Fruit fly (Drosophila melanogaster) whole organism, embryonic: ENCODE data around the gene Syn1.

Source experiments
- Asciz ChIP-seq: fragments of 200-800 bp; sonication (Bioruptor generic); optimal IDR thresholded peaks from 2 replicates; lab custom pipeline; 2017; ENCODE audit warnings: missing biosample characterization, mild to moderate bottlenecking, missing genetic modification characterization, missing genetic modification reagents
- Awh ChIP-seq: fragments of 200-800 bp; sonication (Bioruptor generic); IDR thresholded peaks from 2 replicates; pipeline ENCODE4, ENCODE4 v1.3.6; 2022; ENCODE audit warnings: missing biosample characterization, missing genetic modification characterization
- C15 ChIP-seq: fragments of 200-800 bp; sonication (Bioruptor generic); IDR thresholded peaks from 3 replicates; pipeline ENCODE4 v1.3.6; 2022; ENCODE audit warnings: missing biosample characterization, missing genetic modification characterization
- CG12769 ChIP-seq: fragments of 200-800 bp; sonication (Bioruptor generic); optimal IDR thresholded peaks from 2 replicates; lab custom pipeline; 2019; ENCODE audit warnings: missing biosample characterization, mild to moderate bottlenecking, missing genetic modification characterization, moderate library complexity
- CG15073 ChIP-seq: fragments of 200-800 bp; sonication (Bioruptor generic); optimal IDR thresholded peaks from 2 replicates; lab custom pipeline; 2016; ENCODE audit warnings: missing biosample characterization, missing genetic modification characterization
- CG1602 ChIP-seq: fragments of 200-800 bp; sonication (Bioruptor generic); optimal IDR thresholded peaks from 3 replicates; lab custom pipeline; 2016; ENCODE audit warnings: missing biosample characterization, missing genetic modification characterization
- CG18599 ChIP-seq: fragments of 200-800 bp; sonication (Bioruptor generic); optimal IDR thresholded peaks from 3 replicates; lab custom pipeline; 2017; ENCODE audit warnings: missing biosample characterization, missing genetic modification characterization, mild to moderate bottlenecking, moderate library complexity, missing genetic modification reagents
- CG2116 ChIP-seq: fragments of 200-800 bp; sonication (Bioruptor generic); optimal IDR thresholded peaks from 3 replicates; lab custom pipeline; 2018; ENCODE audit warnings: missing biosample characterization, mild to moderate bottlenecking, missing genetic modification characterization
- CG32772 ChIP-seq: fragments of 200-800 bp; sonication (Bioruptor generic); IDR thresholded peaks from 2 replicates; pipeline ENCODE4 v1.3.6; 2022; ENCODE audit warnings: missing biosample characterization, missing genetic modification characterization
- CG4404 ChIP-seq: fragments of 200-800 bp; sonication (Bioruptor generic); IDR thresholded peaks from 2 replicates; pipeline ENCODE4 v1.3.6; 2022; ENCODE audit warnings: missing biosample characterization, missing genetic modification characterization
- CG4424 ChIP-seq: fragments of 200-800 bp; sonication (Bioruptor generic); optimal IDR thresholded peaks from 3 replicates; lab custom pipeline; 2016; ENCODE audit warnings: missing biosample characterization, missing genetic modification characterization
- CG4820 ChIP-seq: fragments of 200-800 bp; sonication (Bioruptor generic); optimal IDR thresholded peaks from 3 replicates; lab custom pipeline; 2016; ENCODE audit warnings: missing biosample characterization, missing genetic modification characterization
- CG8478 ChIP-seq: fragments of >200 bp; optimal IDR thresholded peaks from 2 replicates; lab custom pipeline; 2018
- CrebB ChIP-seq: fragments of 200-800 bp; sonication (Bioruptor generic); optimal IDR thresholded peaks from 3 replicates; lab custom pipeline; 2018; ENCODE audit warnings: missing biosample characterization, mild to moderate bottlenecking, missing genetic modification characterization
- D19A ChIP-seq: fragments of 200-800 bp; optimal IDR thresholded peaks from 3 replicates; lab custom pipeline; 2019; ENCODE audit warnings: missing biosample characterization, mild to moderate bottlenecking, missing genetic modification characterization, moderate library complexity
- Dll ChIP-seq: fragments of 200-800 bp; sonication (Bioruptor generic); IDR thresholded peaks from 4 replicates; pipeline ENCODE4 v1.3.6; 2022; ENCODE audit warnings: missing biosample characterization, missing genetic modification characterization; ENCODE audit not compliant: partially characterized antibody
- Doc2 ChIP-seq: fragments of 200-800 bp; sonication (Bioruptor generic); IDR thresholded peaks from 2 replicates; pipeline ENCODE4 v1.3.6; 2022; ENCODE audit warnings: missing biosample characterization, missing genetic modification characterization
- Dref ChIP-seq: fragments of 200-800 bp; sonication (Bioruptor generic); IDR thresholded peaks from 2 replicates; pipeline ENCODE4 v1.3.6; 2022; ENCODE audit warnings: missing biosample characterization, missing genetic modification characterization
- H15 ChIP-seq: fragments of 200-800 bp; sonication (Bioruptor generic); IDR thresholded peaks from 3 replicates; pipeline ENCODE4 v1.3.6; 2022; ENCODE audit warnings: missing biosample characterization, missing genetic modification characterization
- HLH3B ChIP-seq: fragments of 200-800 bp; sonication (Bioruptor generic); IDR thresholded peaks from 2 replicates; pipeline ENCODE4 v1.3.6; 2022; ENCODE audit warnings: missing biosample characterization, missing genetic modification characterization
- Hey ChIP-seq: fragments of 200-800 bp; sonication (Bioruptor generic); optimal IDR thresholded peaks from 3 replicates; lab custom pipeline; 2018; ENCODE audit warnings: missing biosample characterization, mild to moderate bottlenecking, missing genetic modification characterization
- Hmr ChIP-seq: fragments of 200-800 bp; sonication (Bioruptor generic); optimal IDR thresholded peaks from 3 replicates; lab custom pipeline; 2017; ENCODE audit warnings: mild to moderate bottlenecking, missing biosample characterization, missing genetic modification reagents, missing genetic modification characterization
- Hr3 ChIP-seq: fragments of 200-800 bp; sonication (Bioruptor generic); optimal IDR thresholded peaks from 3 replicates; lab custom pipeline; 2016; ENCODE audit warnings: missing biosample characterization, missing genetic modification characterization
- Med ChIP-seq: fragments of 200-800 bp; sonication (Bioruptor generic); peaks from one replicate; lab custom pipeline; 2016; ENCODE audit warnings: missing biosample characterization, missing genetic modification characterization, mild to moderate bottlenecking, inconsistent platforms, moderate library complexity
- Optix ChIP-seq: fragments of 200-800 bp; sonication (Bioruptor generic); IDR thresholded peaks from 3 replicates; pipeline ENCODE4 v1.3.6; 2022; ENCODE audit warnings: missing biosample characterization, missing genetic modification characterization
- Rx ChIP-seq: fragments of 200-800 bp; sonication (Bioruptor generic); IDR thresholded peaks from 2 replicates; pipeline ENCODE4 v1.3.6; 2022; ENCODE audit warnings: missing biosample characterization, missing genetic modification characterization
- Spps ChIP-seq: fragments of 200-800 bp; sonication (Bioruptor generic); optimal IDR thresholded peaks from 2 replicates; lab custom pipeline; 2018; ENCODE audit warnings: missing biosample characterization, mild to moderate bottlenecking, missing genetic modification characterization
- ash1 ChIP-seq: fragments of 200-800 bp; sonication (Bioruptor generic); optimal IDR thresholded peaks from 2 replicates; lab custom pipeline; 2018; ENCODE audit warnings: missing biosample characterization, mild to moderate bottlenecking, missing genetic modification characterization
- da ChIP-seq: fragments of 200-800 bp; sonication (Bioruptor generic); optimal IDR thresholded peaks from 2 replicates; lab custom pipeline; 2016; ENCODE audit warnings: missing biosample characterization, missing genetic modification characterization
- dpn ChIP-seq, 2 experiments: fragments of 200-800 bp; sonication (Bioruptor generic); optimal IDR thresholded peaks; 3 replicates each; lab custom pipeline; 2016; ENCODE audit warnings: missing biosample characterization in 2 of 2, missing genetic modification characterization in 2 of 2
- fd102C ChIP-seq: fragments of 200-800 bp; sonication (Bioruptor generic); optimal IDR thresholded peaks from 2 replicates; lab custom pipeline; 2018; ENCODE audit warnings: missing biosample characterization, mild to moderate bottlenecking, missing genetic modification characterization, moderate library complexity
- gfzf ChIP-seq: fragments of 200-800 bp; sonication (Bioruptor generic); optimal IDR thresholded peaks from 2 replicates; lab custom pipeline; 2016; ENCODE audit warnings: missing biosample characterization, mild to moderate bottlenecking, missing genetic modification characterization, moderate library complexity
- grn ChIP-seq: fragments of 200-800 bp; sonication (Bioruptor generic); optimal IDR thresholded peaks from 3 replicates; lab custom pipeline; 2017; ENCODE audit warnings: missing biosample characterization, missing genetic modification characterization
- gro ChIP-seq: fragments of 200-800 bp; sonication (Bioruptor generic); optimal IDR thresholded peaks from 2 replicates; lab custom pipeline; 2016; ENCODE audit warnings: missing biosample characterization, missing genetic modification characterization
- h ChIP-seq: fragments of >200 bp; optimal IDR thresholded peaks from 2 replicates; lab custom pipeline; 2017
- hbn ChIP-seq: fragments of 200-800 bp; sonication (Bioruptor generic); IDR thresholded peaks from 2 replicates; pipeline ENCODE4 v1.3.6; 2022; ENCODE audit warnings: missing biosample characterization, missing genetic modification characterization; ENCODE audit not compliant: partially characterized antibody
- insv ChIP-seq, 2 experiments: fragments of 200-800 bp; sonication (Bioruptor generic); optimal IDR thresholded peaks; 3 replicates each; lab custom pipeline; 2016 to 2018; ENCODE audit warnings: missing biosample characterization in 2 of 2, missing genetic modification characterization in 2 of 2
- jing ChIP-seq: fragments of 200-800 bp; sonication (Bioruptor generic); optimal IDR thresholded peaks from 2 replicates; lab custom pipeline; 2018; ENCODE audit warnings: missing biosample characterization, mild to moderate bottlenecking, missing genetic modification characterization
- nerfin-1 ChIP-seq: fragments of 200-800 bp; sonication (Bioruptor generic); optimal IDR thresholded peaks from 3 replicates; lab custom pipeline; 2019; ENCODE audit warnings: missing biosample characterization, mild to moderate bottlenecking, missing genetic modification characterization, moderate library complexity
- pan ChIP-seq, 4 experiments: fragments of >200 bp in 3 of 4; fragments of 200-800 bp in 1 of 4; sonication (Bioruptor generic) in 1 of 4; optimal IDR thresholded peaks in 3 of 4; IDR thresholded peaks in 1 of 4; 2 replicates each; pipeline versions ENCODE4 v1.3.6 to Lab custom; 2017 to 2022; ENCODE audit warnings: missing biosample characterization in 2 of 4, missing genetic modification characterization in 2 of 4, mixed read lengths in 1 of 4
- pros ChIP-seq: fragments of 200-800 bp; sonication (Bioruptor generic); optimal IDR thresholded peaks from 3 replicates; lab custom pipeline; 2019; ENCODE audit warnings: missing biosample characterization, mild to moderate bottlenecking, missing genetic modification characterization, moderate library complexity
- psq ChIP-seq: fragments of 200-800 bp; sonication (Bioruptor generic); optimal IDR thresholded peaks from 2 replicates; lab custom pipeline; 2017; ENCODE audit warnings: missing biosample characterization, missing genetic modification characterization
- pum ChIP-seq: fragments of 200-800 bp; sonication (Bioruptor generic); optimal IDR thresholded peaks from 2 replicates; lab custom pipeline; 2016; ENCODE audit warnings: missing biosample characterization, missing genetic modification characterization
- ro ChIP-seq: fragments of 200-800 bp; sonication (Bioruptor generic); IDR thresholded peaks from 2 replicates; pipeline ENCODE4 v1.3.6; 2022; ENCODE audit warnings: missing biosample characterization, missing genetic modification characterization
- row ChIP-seq: fragments of 200-800 bp; sonication (Bioruptor generic); IDR thresholded peaks from 3 replicates; pipeline ENCODE4 v1.3.6; 2022; ENCODE audit warnings: missing biosample characterization, missing genetic modification characterization
- sc ChIP-seq, 3 experiments: fragments of >200 bp in 2 of 3; fragments of 200-800 bp in 1 of 3; sonication (Bioruptor generic) in 1 of 3; optimal IDR thresholded peaks; 2 replicates in 2 of 3; 3 replicates in 1 of 3; lab custom pipeline; 2017; ENCODE audit warnings: mild to moderate bottlenecking in 1 of 3, missing biosample characterization in 1 of 3, missing genetic modification characterization in 1 of 3, missing genetic modification reagents in 1 of 3
- twi ChIP-seq: fragments of 200-800 bp; optimal IDR thresholded peaks from 2 replicates; lab custom pipeline; 2019; ENCODE audit warnings: missing biosample characterization, mild to moderate bottlenecking, missing genetic modification characterization, moderate library complexity
- vfl ChIP-seq: fragments of 200-800 bp; sonication (Bioruptor generic); optimal IDR thresholded peaks from 2 replicates; lab custom pipeline; 2016; ENCODE audit warnings: missing biosample characterization, missing genetic modification characterization
- wor ChIP-seq: fragments of 200-800 bp; sonication (Bioruptor generic); IDR thresholded peaks from 2 replicates; pipeline ENCODE4 v1.3.6; 2022; ENCODE audit warnings: missing biosample characterization, missing genetic modification characterization
- zen2 ChIP-seq: fragments of 200-800 bp; sonication (Bioruptor generic); IDR thresholded peaks from 3 replicates; pipeline ENCODE4 v1.3.6; 2022; ENCODE audit warnings: missing biosample characterization, missing genetic modification characterization; ENCODE audit not compliant: partially characterized antibody

Gene Syn1

DNA sequence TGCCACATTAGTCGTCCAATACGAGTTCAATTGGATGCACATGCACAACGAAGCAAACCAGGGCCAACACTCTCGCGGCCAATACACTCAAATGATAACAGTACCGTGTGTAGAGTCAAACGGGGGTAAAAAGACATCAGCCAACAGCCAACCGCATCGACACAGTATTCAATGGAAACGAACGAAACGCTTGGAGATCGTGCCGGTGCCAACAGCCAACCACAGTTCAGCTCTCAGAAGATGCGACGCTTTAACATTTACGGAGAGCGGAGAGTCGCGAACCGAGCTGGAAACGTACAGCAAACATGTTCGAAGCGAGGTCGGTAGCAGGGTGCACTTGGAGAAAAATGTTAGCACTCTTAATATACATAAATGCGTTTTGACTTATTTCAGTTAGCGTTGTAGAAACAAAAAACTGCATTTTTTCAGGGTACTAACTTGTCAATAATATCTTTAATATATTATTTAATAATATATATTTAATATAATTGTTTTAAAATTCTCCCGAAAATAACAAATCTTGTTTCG lies 37.7 kb upstream of the Syn1 start (continued):
- TF ChIP-seq CrebB (tag; lab: Kevin White, UChicago) = no peak
- TF ChIP-seq Optix (GFP tag; lab: Robert Waterston, UW) = peak; percentile 7; the same call in 1 of the 3 replicates
- no peak for TF ChIP-seq Hey (tag; lab: Kevin White, UChicago)
- TF ChIP-seq D19A (tag; lab: Kevin White, UChicago) = peak; percentile 69
- TF ChIP-seq jing (GFP tag; lab: Kevin White, UChicago) = no peak
- peak; percentile 50 for TF ChIP-seq CG4820 (GFP tag; lab: Kevin White, UChicago)
- TF ChIP-seq gro (GFP tag; lab: Kevin White, UChicago) = no peak
- no peak for TF ChIP-seq Rx
- no peak for TF ChIP-seq hbn (GFP tag; lab: Robert Waterston, UW)
- peak; percentile 28 for TF ChIP-seq CG2116 (GFP tag; lab: Kevin White, UChicago)
- no peak for TF ChIP-seq da (GFP tag; lab: Kevin White, UChicago)
- TF ChIP-seq sc (optimal IDR thresholded peaks at IDR 0.05; lab: Kevin White, UChicago) = no peak
- TF ChIP-seq sc (GFP tag; optimal IDR thresholded peaks at IDR 0.05; lab: Kevin White, UChicago) = peak; percentile 44
- TF ChIP-seq psq = peak; percentile 44
- no peak for TF ChIP-seq C15 (GFP tag; lab: Robert Waterston, UW)
- TF ChIP-seq h = no peak
- no peak for TF ChIP-seq CG8478 (lab: Kevin White, UChicago)
- peak; percentile 59 for TF ChIP-seq CG1602 (GFP tag; lab: Kevin White, UChicago)
- peak; percentile 52; the same call in 1 of the 2 replicates for TF ChIP-seq Awh (GFP tag; lab: Robert Waterston, UW)
- peak; percentile 62 for TF ChIP-seq CG4424
- TF ChIP-seq vfl = no peak
- no peak for TF ChIP-seq fd102C
- no peak for TF ChIP-seq CG12769 (tag; lab: Kevin White, UChicago)
- peak; percentile 56; the same call in 2 of the 3 replicates for TF ChIP-seq H15 (GFP tag; lab: Robert Waterston, UW)
- TF ChIP-seq insv (GFP tag; optimal IDR thresholded peaks at IDR 0.05; lab: Kevin White, UChicago) = peak in 1 of 2 experiments; percentile 31
- TF ChIP-seq pum (GFP tag; lab: Kevin White, UChicago) = no peak
- no peak for TF ChIP-seq nerfin-1 (tag; lab: Kevin White, UChicago)
- peak; percentile 13 for TF ChIP-seq twi
- TF ChIP-seq row (GFP tag; lab: Robert Waterston, UW) = peak; percentile 86; the same call in 2 of the 3 replicates
- TF ChIP-seq wor = peak; percentile 19; the same call in 1 of the 2 replicates
- TF ChIP-seq grn (GFP tag; lab: Kevin White, UChicago) = no peak
- TF ChIP-seq Hmr (GFP tag; lab: Kevin White, UChicago) = no peak
- TF ChIP-seq Doc2 (GFP tag; lab: Robert Waterston, UW) = no peak
- no peak for TF ChIP-seq Dref (GFP tag; lab: Robert Waterston, UW)
- TF ChIP-seq CG15073 (GFP tag; lab: Kevin White, UChicago) = no peak
- no peak for TF ChIP-seq Dll (GFP tag; lab: Robert Waterston, UW)
- TF ChIP-seq Asciz (GFP tag; lab: Kevin White, UChicago) = peak; percentile 64
- no peak for TF ChIP-seq pros (GFP tag; lab: Kevin White, UChicago)
- TF ChIP-seq zen2 (GFP tag; lab: Robert Waterston, UW) = no peak
- peak; percentile 70 for TF ChIP-seq Spps (tag; lab: Kevin White, UChicago)
- peak; percentile 61 for TF ChIP-seq Hr3 (GFP tag; lab: Kevin White, UChicago)
- peak in 1 of 2 experiments; percentile 66 for TF ChIP-seq dpn (GFP tag; optimal IDR thresholded peaks at IDR 0.05; lab: Kevin White, UChicago)
- peak; percentile 83 for TF ChIP-seq Med (GFP tag; lab: Kevin White, UChicago)
- no peak for TF ChIP-seq CG4404 (GFP tag; lab: Robert Waterston, UW)
- TF ChIP-seq CG32772 (GFP tag; lab: Robert Waterston, UW) = peak; percentile 44
- no peak for TF ChIP-seq ro (GFP tag; lab: Robert Waterston, UW)
- TF ChIP-seq gfzf (GFP tag; lab: Kevin White, UChicago) = no peak
- TF ChIP-seq ash1 (GFP tag; lab: Kevin White, UChicago) = no peak
- 0 out of 2 replicates have a peak, but pooled peaks have one; percentile 44 for TF ChIP-seq HLH3B (GFP tag; lab: Robert Waterston, UW)
- TF ChIP-seq CG18599 = no peak
- no peak for TF ChIP-seq pan (optimal IDR thresholded peaks at IDR 0.05; lab: Kevin White, UChicago)
- peak in 1 of 2 experiments; percentile 69 for TF ChIP-seq pan (GFP tag; optimal IDR thresholded peaks at IDR 0.05 in 1 of 2, IDR thresholded peaks at IDR 0.05 in 1 of 2)
